Worm (Caenorhabditis elegans) whole organism, early embryonic: ENCODE measurements around the gene F45G2.9.

Source experiments
- ama-1 ChIP-seq: fragments of 150-350 bp; optimal IDR thresholded peaks from 2 replicates; lab custom pipeline; 2014
- ceh-13 ChIP-seq: fragments of 200-800 bp; sonication (Bioruptor generic); optimal IDR thresholded peaks from 2 replicates; lab custom pipeline; 2018; ENCODE audit warnings: mild to moderate bottlenecking, missing genetic modification characterization, missing compliant biosample characterization
- hnd-1 ChIP-seq: sonication (generic microtip); optimal IDR thresholded peaks from 2 replicates; lab custom pipeline; 2016; ENCODE audit warnings: missing genetic modification characterization, missing compliant biosample characterization
- scrt-1 ChIP-seq: fragments of 200-800 bp; sonication (Bioruptor generic); IDR thresholded peaks from 2 replicates; pipeline ENCODE4 v1.3.6; 2022; ENCODE audit warnings: missing genetic modification characterization, missing compliant biosample characterization
- tbx-37 ChIP-seq: fragments of 200-800 bp; sonication (Bioruptor generic); conservative IDR thresholded peaks from 2 replicates; pipeline ENCODE4 v1.3.6; 2022; ENCODE audit warnings: missing genetic modification reagents, missing genetic modification characterization, missing compliant biosample characterization
- tra-4 ChIP-seq: sonication (generic microtip); optimal IDR thresholded peaks from 2 replicates; lab custom pipeline; 2017; ENCODE audit warnings: missing genetic modification characterization, missing compliant biosample characterization

ce11 chrIII:13393647-13394046, 43.1 kb downstream of the F45G2.9 start, which contains the start of gene qdpr-1:
- TF ChIP-seq scrt-1 (GFP tag; lab: Robert Waterston, UW) (no peak), ama-1 (lab: Kevin White, UChicago) (no peak), tra-4 (tag; lab: Kevin White, UChicago) (no peak), hnd-1 (tag; lab: Kevin White, UChicago) (no peak), tbx-37 (GFP tag; lab: Robert Waterston, UW) (no peak), ceh-13 (GFP tag; lab: Kevin White, UChicago) (no peak)
